Fruit fly (Drosophila melanogaster): Measurements from ENCODE around the gene Oatp26F.

dm6 chr2L:6622031-6622430, 10.2 kb downstream of the Oatp26F start:
- TF ChIP-seq pad (GFP tag; optimal IDR thresholded peaks at IDR 0.05) = no peak
- TF ChIP-seq toe (GFP tag; optimal IDR thresholded peaks at IDR 0.05) = no peak
- TF ChIP-seq kay (GFP tag; ENCODE audit: borderline replicate concordance) = no peak
- no peak for TF ChIP-seq CG11617 (GFP tag; optimal IDR thresholded peaks at IDR 0.05)
- no peak for TF ChIP-seq CG7101 (tag; optimal IDR thresholded peaks at IDR 0.05)
- TF ChIP-seq CG7045 (GFP tag; optimal IDR thresholded peaks at IDR 0.05) = no peak
- no peak for TF ChIP-seq Clk (GFP tag; optimal IDR thresholded peaks at IDR 0.05)

Data from whole organism, adult.